Fruit fly (Drosophila melanogaster) whole organism: Measurements from ENCODE around the gene CG14341.
A peak's percentile ranks its signal among the peaks of the same experiment; 100 is the strongest.

Experiments
- CG8478 ChIP-seq: fragments of >200 bp; optimal IDR thresholded peaks from 2 replicates; lab custom pipeline; 2018; ENCODE audit warnings: inconsistent platforms
- Dll ChIP-seq: fragments of >200 bp; optimal IDR thresholded peaks from 2 replicates; lab custom pipeline; 2017
- EcR ChIP-seq, 2 experiments: fragments of >200 bp; optimal IDR thresholded peaks; 2 replicates each; lab custom pipeline; 2017; ENCODE audit warnings: missing biosample characterization in 2 of 2, missing genetic modification characterization in 2 of 2, missing genetic modification reagents in 2 of 2
- pan ChIP-seq: fragments of >200 bp; optimal IDR thresholded peaks from 2 replicates; lab custom pipeline; 2017
- psq ChIP-seq: fragments of >200 bp; optimal IDR thresholded peaks from 2 replicates; lab custom pipeline; 2017
- usp ChIP-seq: fragments of >200 bp; optimal IDR thresholded peaks from 2 replicates; lab custom pipeline; 2017; ENCODE audit warnings: missing biosample characterization, missing genetic modification characterization, mixed read lengths

CG14341 gene

dm6 chr2L:1169867-1170415 is 3.6 kb downstream of the CG14341 start, which contains the start of the genes CG31922 and Plap:
CG31922 (plus strand) TSS chr2L:1170181.
Plap (minus strand) TSS chr2L:1170365.
- TF ChIP-seq EcR (GFP tag; optimal IDR thresholded peaks at IDR 0.05; lab: Kevin White, UChicago) (no peak), pan (lab: Kevin White, UChicago) (no peak), CG8478 (lab: Kevin White, UChicago) (no peak), usp (no peak), Dll (no peak), psq (lab: Kevin White, UChicago) (no peak)

DNA sequence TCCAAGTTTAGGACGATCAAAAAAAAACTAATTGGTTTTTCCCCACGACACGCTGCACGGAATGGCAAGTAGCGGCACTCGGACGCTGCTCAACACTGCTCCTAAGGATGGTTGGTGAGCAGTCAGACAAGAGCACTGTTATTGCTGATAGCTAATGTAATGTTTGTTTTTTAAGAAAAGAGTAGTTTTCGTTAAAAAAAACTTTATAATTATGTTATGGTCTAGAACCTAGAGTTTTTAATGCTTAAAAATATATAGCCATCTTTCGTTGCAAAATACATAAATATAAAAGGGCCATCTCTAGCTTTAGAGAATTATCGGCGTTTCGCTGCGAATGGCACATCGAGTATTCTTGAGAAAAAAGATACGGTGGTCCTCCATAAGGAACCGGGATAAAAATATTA is 6.4 kb downstream of the CG14341 start, which contains the start of the genes Charon and CG4887:
Gene Charon (minus strand): TSS at position 102 of the 404 bp plus-strand sequence.
Gene CG4887 (plus strand): TSS at position 306 of the 404 bp plus-strand sequence.
- TF ChIP-seq Dll = no peak
- no peak for TF ChIP-seq EcR (GFP tag; optimal IDR thresholded peaks at IDR 0.05; lab: Kevin White, UChicago)
- TF ChIP-seq psq (lab: Kevin White, UChicago) = no peak
- no peak for TF ChIP-seq pan (lab: Kevin White, UChicago)
- no peak for TF ChIP-seq CG8478 (lab: Kevin White, UChicago)
- TF ChIP-seq usp = no peak

DNA sequence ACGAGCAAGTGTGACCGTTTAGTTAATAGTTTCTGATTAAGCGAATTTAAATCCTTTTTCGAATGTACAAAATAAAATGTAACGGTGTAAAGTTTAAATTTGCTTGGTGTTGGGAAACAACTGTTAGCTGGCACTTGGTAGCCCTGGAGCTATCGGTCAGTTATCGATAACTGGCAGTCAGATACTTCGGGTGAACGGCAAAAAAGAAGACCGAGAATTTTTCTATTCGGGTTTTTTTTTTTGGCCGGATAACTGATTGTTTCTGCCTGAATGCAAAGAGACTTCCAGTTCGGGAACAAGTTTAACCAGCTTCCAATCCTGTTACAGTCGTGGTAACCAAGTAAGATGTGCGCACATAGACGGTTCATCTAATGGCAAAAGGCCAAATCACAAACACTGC is 11.2 kb downstream of the CG14341 start, which contains the start of gene CG4896:
Gene CG4896 (plus strand): TSS at position 169 of the 400 bp plus-strand sequence.
- TF ChIP-seq EcR (GFP tag; optimal IDR thresholded peaks at IDR 0.05; lab: Kevin White, UChicago) (no peak), Dll (no peak), psq (lab: Kevin White, UChicago) (no peak), pan (lab: Kevin White, UChicago) (no peak), usp (no peak), CG8478 (lab: Kevin White, UChicago) (no peak)

dm6 chr2L:1183799-1184198 is 17.5 kb downstream of the CG14341 start, which contains the start of the genes CG5126 and Tgt:
CG5126 (minus strand) TSS chr2L:1184020.
Tgt (plus strand) TSS chr2L:1184065.
- TF ChIP-seq EcR (GFP tag; optimal IDR thresholded peaks at IDR 0.05; lab: Kevin White, UChicago) (no peak), psq (lab: Kevin White, UChicago) (no peak), usp (no peak), CG8478 (lab: Kevin White, UChicago) (no peak)

- TF ChIP-seq Dll = peak; percentile 95
- TF ChIP-seq pan (lab: Kevin White, UChicago) = peak; percentile 86
- no peak for TF ChIP-seq psq (lab: Kevin White, UChicago)
Measured at dm6 chr2L:1185642-1186497, 19.6 kb downstream of the CG14341 start, which contains the start of gene CG5001. CG5001 (plus strand) TSS chr2L:1185757.

- TF ChIP-seq pan (lab: Kevin White, UChicago) (no peak), Dll (no peak), psq (lab: Kevin White, UChicago) (no peak), CG8478 (lab: Kevin White, UChicago) (no peak)
Measured at dm6 chr2L:1199166-1199565, 32.9 kb downstream of the CG14341 start, which contains the start of the genes CG5139 and CG43348. CG5139 (minus strand) TSS chr2L:1199266. CG43348 (plus strand) TSS chr2L:1199412.

DNA sequence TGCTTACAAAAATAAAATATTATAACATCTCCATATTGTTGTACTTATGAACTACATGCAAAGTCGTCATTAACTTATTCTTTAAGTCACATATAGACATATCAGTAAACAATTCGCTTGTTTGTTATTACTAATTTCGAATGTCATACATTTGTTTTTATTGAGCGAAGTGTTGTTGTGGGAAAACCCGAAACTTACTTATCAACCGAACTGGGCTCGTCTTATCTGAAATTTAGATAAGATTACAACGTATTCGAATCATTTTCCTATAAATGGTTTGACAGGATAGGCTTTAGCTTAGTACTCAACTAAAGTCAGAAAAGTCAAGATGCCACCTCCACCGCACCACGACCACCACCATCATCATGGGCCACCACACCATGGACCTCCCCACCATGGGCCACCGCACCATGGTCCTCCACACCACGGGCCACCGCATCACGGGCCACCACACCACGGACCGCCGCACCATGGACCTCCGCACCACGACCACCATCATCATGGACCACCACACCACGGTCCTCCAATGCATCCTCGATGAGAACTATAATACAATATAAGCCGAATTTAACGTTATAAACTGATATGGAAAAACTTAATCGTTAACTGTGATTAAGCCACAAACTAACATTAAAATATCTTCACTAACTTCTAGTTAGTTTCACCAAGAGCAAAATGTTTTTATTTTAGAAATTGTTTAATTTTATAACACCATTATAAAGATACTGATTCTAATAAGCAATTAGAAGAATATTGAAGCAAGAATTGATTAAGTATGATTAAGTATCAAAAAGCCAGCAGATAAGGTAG is 33.8 kb downstream of the CG14341 start, which contains the start of the genes CG43349 and CG5011:
Gene CG43349 (plus strand): TSS at position 294 of the 810 bp plus-strand sequence.
Gene CG5011 (plus strand): TSS at position 760 of the 810 bp plus-strand sequence.
- TF ChIP-seq Dll (no peak), usp (no peak), psq (lab: Kevin White, UChicago) (no peak), EcR (GFP tag; optimal IDR thresholded peaks at IDR 0.05; lab: Kevin White, UChicago) (no peak), CG8478 (lab: Kevin White, UChicago) (no peak), pan (lab: Kevin White, UChicago) (no peak)

dm6 chr2L:1201396-1201837 is 35.1 kb downstream of the CG14341 start:
- TF ChIP-seq usp (no peak), Dll (no peak), pan (lab: Kevin White, UChicago) (no peak), CG8478 (lab: Kevin White, UChicago) (no peak), EcR (GFP tag; optimal IDR thresholded peaks at IDR 0.05; lab: Kevin White, UChicago) (no peak), psq (lab: Kevin White, UChicago) (no peak)

DNA sequence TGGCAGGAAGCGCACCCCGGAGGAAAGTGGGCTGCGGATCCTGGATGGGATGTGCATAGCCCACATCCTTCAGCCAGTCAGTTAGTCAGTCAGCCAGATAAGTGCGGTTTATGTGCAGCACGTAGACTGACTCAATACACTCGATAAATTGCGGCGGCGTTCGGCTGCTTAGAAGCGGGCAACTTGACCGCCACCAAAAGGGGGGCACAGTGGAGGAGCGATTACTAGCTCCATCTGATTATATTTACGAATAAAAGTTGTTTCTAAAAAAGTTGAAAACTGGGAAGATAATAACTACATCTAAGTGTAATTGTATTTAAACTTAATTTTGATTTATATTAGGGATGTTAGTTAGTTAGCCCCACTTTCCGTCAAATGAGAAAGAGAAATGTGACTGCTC is 36.1 kb downstream of the CG14341 start:
- TF ChIP-seq usp (no peak), CG8478 (lab: Kevin White, UChicago) (no peak), psq (lab: Kevin White, UChicago) (no peak), Dll (no peak), EcR (GFP tag; optimal IDR thresholded peaks at IDR 0.05; lab: Kevin White, UChicago) (no peak), pan (lab: Kevin White, UChicago) (no peak)

DNA sequence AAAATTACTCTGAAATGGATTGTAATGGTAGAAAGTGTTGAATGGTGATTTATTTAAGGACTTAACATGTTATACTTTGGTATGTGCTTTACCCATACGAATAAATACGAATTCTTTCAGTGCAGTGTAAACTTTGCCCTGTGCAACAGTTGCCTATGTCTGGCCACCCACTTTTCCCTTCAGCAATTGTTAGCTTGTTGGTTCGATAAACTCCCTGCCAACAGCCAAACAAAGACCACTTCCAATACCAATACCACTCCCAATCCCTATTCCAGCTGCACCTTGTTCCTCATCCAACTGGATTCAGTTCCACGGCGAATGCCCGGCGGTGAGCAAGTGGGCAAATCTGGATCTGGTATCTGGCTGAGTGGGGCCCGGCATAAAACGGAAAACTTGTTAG is 37.6 kb downstream of the CG14341 start, which contains the start of gene CG14342:
Gene CG14342 (plus strand): TSS at position 301 of the 400 bp plus-strand sequence.
- no peak for TF ChIP-seq psq (lab: Kevin White, UChicago)
- TF ChIP-seq EcR (GFP tag; optimal IDR thresholded peaks at IDR 0.05; lab: Kevin White, UChicago) = no peak
- no peak for TF ChIP-seq Dll
- no peak for TF ChIP-seq pan (lab: Kevin White, UChicago)
- TF ChIP-seq usp = no peak
- no peak for TF ChIP-seq CG8478 (lab: Kevin White, UChicago)

DNA sequence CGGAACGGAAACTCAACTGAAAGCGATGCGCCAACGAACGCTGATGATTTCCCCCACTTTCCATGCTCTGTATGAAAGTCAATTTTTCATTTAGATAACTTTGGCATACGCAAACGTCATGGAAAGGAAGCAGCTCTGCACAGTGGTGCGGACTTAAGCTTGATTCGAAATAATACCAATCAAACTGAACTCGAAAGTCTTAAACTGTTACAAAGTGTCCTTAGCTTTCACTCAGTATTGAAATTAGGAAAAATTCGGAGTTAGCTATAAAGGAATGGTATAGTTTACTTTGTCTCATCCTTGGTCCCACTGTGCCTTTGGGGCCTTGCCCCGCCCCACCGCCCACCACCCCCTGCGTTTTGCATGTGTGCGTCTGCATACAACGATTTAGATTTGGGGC is 41.1 kb downstream of the CG14341 start:
- TF ChIP-seq EcR (GFP tag; optimal IDR thresholded peaks at IDR 0.05; lab: Kevin White, UChicago) (no peak), Dll (no peak), psq (lab: Kevin White, UChicago) (no peak), pan (lab: Kevin White, UChicago) (no peak), CG8478 (lab: Kevin White, UChicago) (no peak), usp (no peak)
